Fruit fly (Drosophila melanogaster) whole organism, prepupa: ENCODE measurements around the gene CG33630.

ENCODE experiments used
- CG11762 ChIP-seq: fragments of 200-800 bp; sonication (Bioruptor generic); optimal IDR thresholded peaks from 3 replicates; lab custom pipeline; 2016; ENCODE audit warnings: missing biosample characterization, missing genetic modification characterization; ENCODE audit not compliant: insufficient read depth
- CG34406 ChIP-seq: fragments of 200-800 bp; sonication (Bioruptor generic); optimal IDR thresholded peaks from 3 replicates; lab custom pipeline; 2016; ENCODE audit warnings: missing biosample characterization, missing genetic modification characterization
- CG6808 ChIP-seq: fragments of 200-800 bp; sonication (Bioruptor generic); optimal IDR thresholded peaks from 3 replicates; lab custom pipeline; 2017; ENCODE audit warnings: missing biosample characterization, missing genetic modification characterization, mild to moderate bottlenecking, moderate library complexity, missing genetic modification reagents
- CG6854 ChIP-seq: fragments of 200-800 bp; sonication (Bioruptor generic); optimal IDR thresholded peaks from 2 replicates; lab custom pipeline; 2017; ENCODE audit warnings: missing biosample characterization, mild to moderate bottlenecking, missing genetic modification characterization
- Eip78C ChIP-seq: fragments of 200-800 bp; sonication (Bioruptor generic); peaks from one replicate; lab custom pipeline; 2016; ENCODE audit warnings: missing biosample characterization, missing genetic modification characterization
- Sox102F ChIP-seq: fragments of 200-800 bp; sonication (Bioruptor generic); optimal IDR thresholded peaks from 2 replicates; lab custom pipeline; 2016; ENCODE audit warnings: missing biosample characterization, mild to moderate bottlenecking, missing genetic modification characterization
- lz ChIP-seq: fragments of 200-800 bp; sonication (Bioruptor generic); optimal IDR thresholded peaks from 3 replicates; lab custom pipeline; 2016; ENCODE audit warnings: missing biosample characterization, missing genetic modification characterization
- spab ChIP-seq: fragments of 200-800 bp; sonication (Bioruptor generic); optimal IDR thresholded peaks from 2 replicates; lab custom pipeline; 2017; ENCODE audit warnings: missing biosample characterization, mild to moderate bottlenecking, missing genetic modification characterization, missing genetic modification reagents
- topi ChIP-seq: fragments of 200-800 bp; sonication (Bioruptor generic); optimal IDR thresholded peaks from 3 replicates; lab custom pipeline; 2016; ENCODE audit warnings: missing biosample characterization, missing genetic modification characterization

dm6 chr3R:10024032-10024712, 38.3 kb upstream of the CG33630 start:
- TF ChIP-seq topi, result no peak
- no peak for TF ChIP-seq CG6854
- TF ChIP-seq spab (GFP tag; lab: Kevin White, UChicago), result no peak
- TF ChIP-seq Eip78C, result no peak
- TF ChIP-seq Sox102F (GFP tag; lab: Kevin White, UChicago), result no peak
- TF ChIP-seq CG6808, result no peak
- TF ChIP-seq CG34406, result no peak
- TF ChIP-seq lz, result no peak
- TF ChIP-seq CG11762 (GFP tag; lab: Kevin White, UChicago), result no peak
